Fruit fly (Drosophila melanogaster) ovary, adult (tissue): ENCODE data around the gene slmo.

Source experiments
- CG17801 ChIP-seq: fragments of 200-800 bp; optimal IDR thresholded peaks from 2 replicates; lab custom pipeline; 2019; ENCODE audit warnings: missing biosample characterization, mild to moderate bottlenecking, missing genetic modification characterization, moderate library complexity; ENCODE audit not compliant: partially characterized antibody

The slmo gene

DNA sequence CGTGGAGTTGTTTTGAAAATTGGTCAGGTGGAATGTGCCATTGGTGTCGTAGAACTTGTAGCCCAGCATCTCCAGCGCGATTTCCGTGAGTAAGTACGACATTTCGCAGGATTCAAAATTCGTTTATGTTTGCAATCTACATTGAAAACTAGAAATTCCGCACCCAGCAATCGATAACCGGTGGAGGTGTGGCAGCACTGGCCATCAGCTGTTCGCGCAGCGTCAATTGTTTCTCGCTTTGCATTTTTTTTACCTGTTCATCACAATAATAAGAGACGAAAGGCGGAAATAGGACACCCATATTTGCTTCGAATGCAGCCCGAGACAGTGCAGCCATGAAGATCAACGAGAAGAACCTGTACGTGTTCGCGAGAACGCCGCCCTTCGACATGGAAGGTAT lies at the start of gene slmo, which contains the start of gene CG34179:
TSS of gene slmo (minus strand) at position 165 of the 400 bp plus-strand sequence.
TSS of gene CG34179 (minus strand) at position 165 of the 400 bp plus-strand sequence.
- TF ChIP-seq CG17801 (GFP tag; lab: Kevin White, UChicago): no peak

DNA sequence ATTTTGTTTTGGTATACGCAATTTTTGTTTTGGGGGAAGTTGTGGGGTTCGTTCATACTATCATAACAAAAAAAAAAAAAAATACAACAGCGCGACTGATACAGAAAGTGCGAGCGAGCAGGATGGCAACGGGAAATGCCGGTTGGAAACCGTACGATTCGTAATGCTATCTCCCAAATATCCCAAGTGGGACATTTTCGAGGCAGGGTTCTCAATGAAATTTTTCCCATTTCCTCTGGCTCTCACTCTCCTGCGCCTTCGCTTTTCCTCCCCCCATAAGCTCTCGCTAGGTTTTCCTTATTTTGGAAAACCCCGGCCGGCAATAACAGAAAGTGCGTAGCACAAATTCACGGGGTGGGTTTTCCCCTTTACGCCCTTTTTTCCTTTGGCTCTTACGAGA lies 43.8 kb upstream of the slmo start:
- no peak for TF ChIP-seq CG17801 (GFP tag; lab: Kevin White, UChicago)

DNA sequence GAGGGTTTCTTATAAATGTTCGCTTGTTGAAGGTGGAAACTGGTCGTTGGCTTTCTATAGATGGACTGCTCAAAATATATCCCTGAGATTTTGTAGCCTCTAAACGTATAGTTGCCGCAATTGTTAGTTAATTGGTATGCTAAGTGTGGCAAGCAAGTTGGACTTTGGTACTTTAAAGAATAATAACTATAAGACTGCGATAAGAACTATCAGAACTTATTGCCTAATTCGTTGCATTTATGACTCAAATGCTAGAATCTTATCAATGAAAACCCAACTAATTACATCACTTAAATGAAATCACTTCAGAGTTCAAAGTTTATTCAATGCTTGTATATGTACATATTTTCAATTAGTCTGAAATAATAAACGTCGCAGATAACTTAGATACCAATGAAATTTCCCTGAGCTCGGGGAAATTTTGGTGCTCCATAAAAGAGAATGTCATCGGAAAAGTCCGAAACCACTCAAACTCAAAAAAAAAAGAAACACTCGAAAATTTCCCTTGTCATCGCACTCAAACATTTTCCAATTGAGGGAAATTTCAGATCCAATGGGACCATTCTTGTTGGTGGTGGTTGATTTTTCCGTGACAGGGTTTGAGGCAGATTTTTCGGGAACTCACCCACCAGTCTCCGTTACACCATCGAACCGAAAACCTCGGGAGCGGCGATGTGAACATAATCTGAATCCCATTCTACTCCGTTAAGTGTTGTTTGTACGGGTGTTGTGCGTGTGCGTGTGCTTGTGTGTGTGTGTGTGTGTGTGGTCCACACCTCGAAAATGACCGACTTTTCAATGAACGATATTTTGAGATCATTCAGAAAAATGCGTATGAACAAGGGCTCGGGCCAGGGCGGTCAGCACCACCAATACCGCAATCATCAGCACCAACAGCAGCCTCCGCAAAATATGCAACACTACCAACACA lies 42.5 kb upstream of the slmo start, which contains the start of gene CG45075:
TSS of gene CG45075 (plus strand) at position 627 of the 931 bp plus-strand sequence.
- no peak for TF ChIP-seq CG17801 (GFP tag; lab: Kevin White, UChicago)

DNA sequence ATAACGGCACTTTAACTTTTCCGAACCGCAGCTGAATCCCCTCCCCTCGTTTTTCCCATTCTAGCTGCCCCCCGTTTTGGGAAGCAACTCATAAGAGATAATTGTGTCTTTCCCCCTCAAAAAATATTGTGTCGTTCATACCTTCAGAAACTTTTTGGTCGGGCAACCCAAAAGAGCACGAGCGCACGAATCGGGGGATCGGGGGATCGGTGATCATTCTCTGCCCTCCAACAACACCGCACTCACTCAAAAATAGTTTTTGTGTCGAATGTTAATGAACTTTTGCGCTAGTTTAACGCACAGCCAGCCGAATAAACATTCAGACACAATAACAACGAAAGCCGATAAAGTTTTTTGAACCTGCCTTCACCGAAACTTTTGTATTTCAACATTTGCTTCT lies 41.9 kb upstream of the slmo start:
- TF ChIP-seq CG17801 (GFP tag; lab: Kevin White, UChicago): no peak

DNA sequence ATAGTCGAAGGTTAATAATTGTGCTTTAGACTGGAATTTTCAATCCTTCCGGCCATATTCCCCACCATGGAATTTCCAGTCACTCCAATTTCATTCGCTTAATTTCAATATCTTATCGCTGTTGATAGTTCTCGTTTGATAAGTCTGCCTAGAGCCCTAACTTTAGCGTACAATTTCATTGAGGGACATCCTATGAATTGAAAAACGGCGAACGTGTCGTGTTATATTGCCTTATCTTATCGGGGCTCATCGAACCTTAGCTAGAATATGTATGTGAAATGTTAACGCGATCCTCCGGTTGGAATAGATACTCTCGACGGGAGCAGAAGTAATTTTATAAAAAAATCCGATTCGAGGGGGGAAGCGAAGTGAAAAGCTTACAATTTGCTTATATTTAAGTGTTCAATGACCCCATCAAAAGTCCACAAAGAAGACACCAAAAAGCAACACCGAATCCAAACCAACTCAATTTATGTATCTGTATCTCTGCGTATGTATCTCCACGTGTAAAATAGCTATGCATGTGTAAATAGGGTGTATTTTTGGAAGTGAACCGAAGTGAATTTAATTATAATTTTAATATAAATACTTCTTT lies 41.2 kb upstream of the slmo start:
- TF ChIP-seq CG17801 (GFP tag; lab: Kevin White, UChicago): no peak

DNA sequence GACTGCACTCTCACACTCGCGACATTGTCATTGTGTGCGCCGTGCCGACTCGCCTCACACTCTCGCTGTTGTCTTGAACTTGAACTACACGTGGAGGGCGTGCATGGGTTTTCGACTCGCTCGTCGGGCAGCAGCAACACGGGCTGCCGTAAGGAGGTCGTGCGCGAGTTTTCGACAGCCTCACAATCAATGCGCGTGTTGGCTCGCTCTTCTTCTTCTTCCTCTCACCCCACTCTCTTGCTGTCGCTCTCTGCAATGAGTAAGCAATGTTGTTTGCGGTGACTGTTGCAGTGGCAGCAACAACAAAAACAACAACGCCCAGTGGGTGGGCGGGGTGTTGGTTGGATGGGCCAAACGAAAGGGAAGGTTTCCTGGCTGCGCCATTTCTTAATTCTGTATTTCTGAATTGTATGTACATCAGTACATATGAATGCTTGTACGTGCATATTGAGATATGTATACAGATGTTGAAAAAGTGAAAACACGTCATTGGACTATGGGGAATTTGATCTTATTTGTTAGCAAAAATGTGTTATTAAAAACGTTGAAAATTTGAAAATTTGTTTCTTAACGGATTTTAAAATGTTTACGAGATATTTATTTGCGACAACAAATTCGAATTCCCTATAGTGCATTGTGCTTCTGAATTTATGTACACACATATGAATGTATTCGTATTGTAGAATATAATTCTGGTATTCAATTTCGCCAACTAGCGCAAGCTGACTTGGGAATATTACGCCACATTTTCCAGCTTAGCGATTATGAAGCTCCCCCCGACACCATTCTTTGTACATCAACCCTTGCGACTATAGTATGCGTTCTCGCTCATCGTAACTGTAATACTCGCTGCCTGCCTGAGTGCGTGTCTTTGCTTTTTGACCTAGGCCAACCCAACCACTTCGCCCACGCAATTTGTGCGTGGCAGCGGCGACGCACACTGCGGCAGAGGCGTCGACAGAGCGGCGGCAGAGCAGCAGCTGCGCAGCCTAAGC lies 40.2 kb upstream of the slmo start:
- peak; percentile 75 for TF ChIP-seq CG17801 (GFP tag; lab: Kevin White, UChicago)

DNA sequence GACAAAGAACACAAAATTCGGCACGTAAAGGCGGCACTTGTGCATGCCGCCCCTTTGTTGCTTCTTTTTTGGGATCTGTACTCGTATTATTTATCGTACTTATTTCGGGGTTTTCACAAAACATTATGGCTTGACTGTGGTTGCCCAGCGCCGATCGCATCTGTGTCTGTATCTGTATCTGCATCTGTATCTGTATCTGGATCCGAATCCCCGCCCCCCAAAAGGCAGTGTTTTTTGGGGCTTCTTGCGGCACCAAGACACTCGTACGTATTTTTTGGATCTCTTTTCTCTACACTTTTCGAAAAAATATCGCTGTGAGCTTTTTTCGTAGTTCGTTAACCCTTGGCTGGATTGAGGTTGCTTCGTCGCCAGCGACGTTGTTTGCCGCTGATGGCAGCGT lies 39.2 kb upstream of the slmo start:
- TF ChIP-seq CG17801 (GFP tag; lab: Kevin White, UChicago): no peak

DNA sequence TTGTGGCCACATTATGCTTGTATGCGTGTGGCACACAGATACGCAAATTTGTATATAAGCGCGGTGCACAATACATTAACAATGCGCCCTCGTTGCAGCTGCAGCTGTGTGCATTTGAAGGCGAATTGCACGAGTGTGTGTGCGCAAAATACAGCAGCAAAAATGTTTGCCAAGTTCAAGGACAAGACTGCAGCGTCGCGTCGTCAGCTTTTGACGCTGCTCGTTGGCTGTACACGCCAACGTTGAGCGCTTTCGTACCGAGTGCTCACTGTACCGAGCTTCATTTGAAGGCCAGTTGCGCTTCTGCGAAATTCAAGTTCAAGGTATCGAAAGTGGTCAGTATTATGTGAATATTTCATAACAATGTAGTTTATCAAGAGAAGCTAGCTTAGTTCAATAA lies 38.3 kb upstream of the slmo start:
- no peak for TF ChIP-seq CG17801 (GFP tag; lab: Kevin White, UChicago)

DNA sequence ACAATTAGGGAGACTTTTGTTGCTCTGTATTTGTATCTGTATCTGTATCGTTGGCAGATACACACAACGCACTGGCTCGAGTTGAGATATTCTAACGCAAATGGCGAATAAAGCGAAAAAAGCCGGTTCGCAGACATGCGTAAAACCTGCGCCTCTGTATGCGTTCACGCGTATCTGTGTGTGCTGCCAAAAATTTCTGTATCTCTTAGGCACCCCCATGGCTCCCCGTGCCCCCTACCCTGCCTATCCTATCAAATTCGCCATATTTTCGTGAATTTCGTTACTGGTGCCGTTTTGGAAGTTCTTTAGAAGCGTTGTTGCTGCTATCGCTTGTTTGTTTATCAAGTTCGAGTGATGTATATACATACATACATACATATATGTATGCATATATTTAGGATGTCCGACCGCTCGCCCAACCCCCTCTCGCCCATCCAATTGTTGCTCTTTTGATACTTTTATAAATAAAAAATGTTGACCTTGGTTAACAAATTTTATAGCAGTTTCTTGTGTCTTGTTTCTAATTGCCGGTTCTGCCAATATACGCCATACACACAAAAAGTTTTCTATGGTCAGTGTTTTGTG lies 37.3 kb upstream of the slmo start:
- no peak for TF ChIP-seq CG17801 (GFP tag; lab: Kevin White, UChicago)

DNA sequence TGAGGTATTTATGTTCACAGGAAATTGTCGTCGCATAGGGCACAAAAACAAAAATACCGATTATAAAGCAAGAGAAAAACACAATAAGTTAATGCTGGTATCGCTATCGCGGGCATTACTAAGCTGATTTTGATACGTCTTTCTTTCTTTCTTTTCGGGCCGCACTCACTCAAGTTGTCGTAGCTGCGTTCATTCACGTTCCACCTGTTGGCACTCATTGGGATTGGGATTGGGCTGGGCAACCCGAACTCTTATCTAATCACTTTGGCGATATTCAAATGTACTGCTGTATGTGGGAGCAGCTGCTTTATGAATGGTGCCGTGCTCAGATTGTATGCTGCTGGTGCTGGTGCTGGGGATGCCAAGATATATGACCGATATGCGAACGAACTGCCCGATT lies 36.2 kb upstream of the slmo start:
- no peak for TF ChIP-seq CG17801 (GFP tag; lab: Kevin White, UChicago)

DNA sequence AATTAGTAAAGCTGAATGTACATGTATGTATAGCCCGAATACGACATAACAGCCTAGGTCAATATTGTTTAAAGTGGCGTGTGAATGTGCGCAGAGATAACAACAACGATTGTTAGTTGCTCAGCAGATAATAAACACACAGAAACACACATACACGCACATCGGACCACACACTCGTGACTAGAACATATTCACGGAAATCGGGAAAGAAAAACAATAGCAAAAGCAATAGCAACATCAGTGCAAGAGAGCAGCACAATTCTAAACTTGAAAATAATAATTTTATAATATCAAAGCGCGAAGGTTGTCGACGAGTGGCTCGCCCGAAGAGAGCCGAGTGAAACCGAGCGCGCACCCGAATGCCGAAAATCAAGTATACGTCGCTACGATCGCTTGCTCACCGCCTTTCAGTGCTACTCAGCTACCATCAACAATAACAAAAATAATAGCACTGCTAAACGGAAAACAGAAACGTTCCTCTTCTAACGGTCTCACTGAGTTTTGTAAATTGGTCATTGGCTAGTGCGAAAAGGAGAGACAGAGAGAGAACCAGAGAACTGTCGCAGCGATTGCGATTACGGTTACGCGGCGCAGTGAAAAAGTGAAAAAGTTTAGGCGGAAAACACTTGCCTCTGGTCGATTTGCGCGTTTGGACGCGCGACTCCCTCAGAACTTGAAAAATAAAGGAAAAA lies 34.6 kb upstream of the slmo start:
- peak; percentile 28 for TF ChIP-seq CG17801 (GFP tag; lab: Kevin White, UChicago)

DNA sequence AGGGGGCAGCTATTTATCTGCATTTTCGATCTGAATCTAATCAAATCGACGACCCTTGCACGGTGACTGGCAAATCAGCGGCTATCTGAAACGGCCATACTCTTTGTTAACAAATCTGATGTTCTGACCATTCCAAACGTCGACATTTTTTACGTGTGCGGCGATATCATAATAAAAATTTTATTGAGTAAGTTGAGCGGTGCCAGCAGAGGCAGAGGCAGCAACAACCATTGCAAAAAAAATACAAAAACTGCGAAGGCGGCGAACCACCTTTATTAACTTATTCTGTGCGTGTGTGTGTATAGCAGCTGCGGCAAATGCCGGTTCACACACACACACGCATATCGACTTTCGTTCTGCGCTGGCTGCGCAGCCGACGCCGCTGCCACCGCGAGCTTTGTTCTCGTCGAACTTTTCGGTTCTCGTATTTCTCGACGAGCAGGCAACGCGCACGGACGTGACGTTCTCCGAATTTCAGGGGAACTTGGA lies 33.7 kb upstream of the slmo start, which contains the start of gene Kr-h1:
TSS of gene Kr-h1 (plus strand) at position 447 of the 489 bp plus-strand sequence.
- no peak for TF ChIP-seq CG17801 (GFP tag; lab: Kevin White, UChicago)

DNA sequence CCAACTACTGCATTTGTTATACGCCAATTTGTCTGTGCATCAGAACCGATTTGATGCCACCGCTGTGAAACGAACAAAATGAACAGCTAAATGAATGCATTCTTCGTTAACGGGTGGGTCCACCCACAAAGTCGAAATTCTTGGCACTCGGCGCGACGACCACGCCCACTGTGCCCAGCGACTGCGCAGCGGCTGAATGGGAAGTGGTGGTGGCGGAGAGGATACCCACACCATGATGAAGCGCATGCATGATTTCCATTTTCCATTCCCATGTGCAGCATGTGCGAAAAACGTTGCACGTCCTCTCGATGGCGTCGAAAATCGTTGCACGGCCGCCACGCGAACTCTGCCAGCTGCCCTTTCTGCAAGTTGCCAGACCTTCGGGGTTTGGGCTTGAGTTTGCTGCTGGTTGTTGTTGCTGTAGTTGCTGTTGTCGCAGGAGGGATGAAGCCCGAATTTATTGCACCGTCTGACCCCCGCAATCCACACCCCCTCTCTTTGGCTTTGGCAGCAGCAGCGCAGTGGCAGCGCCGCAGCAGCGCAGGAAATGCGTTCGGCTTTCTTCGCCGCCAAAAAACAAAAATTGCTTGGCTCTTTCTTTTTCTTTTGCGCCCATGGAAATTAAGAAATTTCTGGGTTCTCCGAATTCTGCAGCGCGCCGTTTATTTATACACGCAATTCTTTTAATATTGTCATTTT lies 32.8 kb upstream of the slmo start:
- no peak for TF ChIP-seq CG17801 (GFP tag; lab: Kevin White, UChicago)
